Worm (Caenorhabditis elegans) whole organism, mixed stage, embryonic: Measurements from ENCODE around the gene scav-4.
A peak's percentile ranks its signal among the peaks of the same experiment; 100 is the strongest.

ENCODE experiments used
- M03D4.4 ChIP-seq: sonication (generic microtip); optimal IDR thresholded peaks from 2 replicates; lab custom pipeline; 2017; ENCODE audit warnings: mild to moderate bottlenecking, missing genetic modification characterization, missing compliant biosample characterization
- blmp-1 ChIP-seq: fragments of 150-350 bp; optimal IDR thresholded peaks from 2 replicates; lab custom pipeline; 2014; ENCODE audit warnings: missing biosample characterization, missing genetic modification characterization
- ceh-39 ChIP-seq: fragments of 150-350 bp; optimal IDR thresholded peaks from 2 replicates; lab custom pipeline; 2014; ENCODE audit warnings: missing biosample characterization, missing genetic modification characterization
- ceh-43 ChIP-seq: fragments of 200-800 bp; sonication (Bioruptor generic); optimal IDR thresholded peaks from 2 replicates; lab custom pipeline; 2018; ENCODE audit warnings: mild to moderate bottlenecking, missing genetic modification characterization, moderate library complexity, missing compliant biosample characterization
- ceh-83 ChIP-seq: fragments of 200-800 bp; sonication (Bioruptor generic); optimal IDR thresholded peaks from 2 replicates; lab custom pipeline; 2018; ENCODE audit warnings: mild to moderate bottlenecking, missing genetic modification characterization, missing compliant biosample characterization
- ces-1 ChIP-seq: fragments of 150-350 bp; optimal IDR thresholded peaks from 2 replicates; lab custom pipeline; 2014; ENCODE audit warnings: missing biosample characterization, missing genetic modification reagents, missing genetic modification characterization
- cnd-1 ChIP-seq: fragments of 200-800 bp; sonication (Bioruptor generic); optimal IDR thresholded peaks from 2 replicates; lab custom pipeline; 2018; ENCODE audit warnings: mild to moderate bottlenecking, missing genetic modification characterization, missing compliant biosample characterization
- drap-1 ChIP-seq: fragments of 200-800 bp; sonication (Bioruptor generic); optimal IDR thresholded peaks from 3 replicates; lab custom pipeline; 2018; ENCODE audit warnings: mild to moderate bottlenecking, missing genetic modification characterization, missing compliant biosample characterization
- elt-1 ChIP-seq: sonication (generic microtip); optimal IDR thresholded peaks from 2 replicates; lab custom pipeline; 2017; ENCODE audit warnings: missing genetic modification characterization, mild to moderate bottlenecking, missing compliant biosample characterization, antibody characterized with exemption, moderate library complexity, borderline replicate concordance; ENCODE audit not compliant: insufficient read depth
- elt-3 ChIP-seq: fragments of 150-350 bp; optimal IDR thresholded peaks from 2 replicates; lab custom pipeline; 2014; ENCODE audit warnings: missing biosample characterization, missing genetic modification characterization
- ham-2 ChIP-seq: fragments of 200-800 bp; sonication (Bioruptor generic); optimal IDR thresholded peaks from 2 replicates; lab custom pipeline; 2018; ENCODE audit warnings: mild to moderate bottlenecking, missing genetic modification characterization, missing compliant biosample characterization
- hlh-1 ChIP-seq: fragments of 150-350 bp; optimal IDR thresholded peaks from 2 replicates; lab custom pipeline; 2014; ENCODE audit warnings: missing biosample characterization, missing genetic modification reagents, missing genetic modification characterization
- lin-13 ChIP-seq: fragments of 150-350 bp; optimal IDR thresholded peaks from 2 replicates; lab custom pipeline; 2014; ENCODE audit warnings: missing biosample characterization, missing genetic modification characterization
- lin-32 ChIP-seq: fragments of 200-800 bp; sonication (Bioruptor generic); optimal IDR thresholded peaks from 2 replicates; lab custom pipeline; 2018; ENCODE audit warnings: mild to moderate bottlenecking, missing genetic modification characterization, missing compliant biosample characterization
- lsy-2 ChIP-seq: fragments of 150-350 bp; optimal IDR thresholded peaks from 2 replicates; lab custom pipeline; 2014; ENCODE audit warnings: missing biosample characterization, missing genetic modification characterization
- mab-5 ChIP-seq: fragments of 150-350 bp; optimal IDR thresholded peaks from 2 replicates; lab custom pipeline; 2014; ENCODE audit warnings: missing biosample characterization, missing genetic modification characterization
- nhr-12 ChIP-seq: fragments of 150-350 bp; optimal IDR thresholded peaks from 2 replicates; lab custom pipeline; 2014; ENCODE audit warnings: missing biosample characterization, missing genetic modification characterization
- nhr-2 ChIP-seq: fragments of 150-350 bp; optimal IDR thresholded peaks from 2 replicates; lab custom pipeline; 2014; ENCODE audit warnings: missing biosample characterization, missing genetic modification characterization
- nhr-28 ChIP-seq: fragments of 150-350 bp; optimal IDR thresholded peaks from 2 replicates; lab custom pipeline; 2014; ENCODE audit warnings: missing biosample characterization, missing genetic modification characterization
- nhr-76 ChIP-seq: sonication (generic microtip); optimal IDR thresholded peaks from 2 replicates; lab custom pipeline; 2017; ENCODE audit warnings: missing biosample characterization, missing genetic modification characterization
- pha-4 ChIP-seq: fragments of 150-350 bp; optimal IDR thresholded peaks from 2 replicates; lab custom pipeline; 2018; ENCODE audit warnings: missing biosample characterization, missing genetic modification reagents, missing genetic modification characterization
- sem-2 ChIP-seq: fragments of 200-800 bp; sonication (Bioruptor generic); optimal IDR thresholded peaks from 2 replicates; lab custom pipeline; 2018; ENCODE audit warnings: mild to moderate bottlenecking, missing genetic modification characterization, missing compliant biosample characterization
- snpc-4 ChIP-seq: fragments of 150-350 bp; optimal IDR thresholded peaks from 2 replicates; lab custom pipeline; 2014; ENCODE audit warnings: missing biosample characterization, missing genetic modification characterization
- tbx-8 ChIP-seq: fragments of 200-800 bp; sonication (Bioruptor generic); optimal IDR thresholded peaks from 2 replicates; lab custom pipeline; 2018; ENCODE audit warnings: mild to moderate bottlenecking, missing genetic modification characterization, moderate library complexity, missing compliant biosample characterization
- unc-120 ChIP-seq: sonication (generic microtip); optimal IDR thresholded peaks from 2 replicates; lab custom pipeline; 2017; ENCODE audit warnings: missing genetic modification characterization, missing compliant biosample characterization; ENCODE audit not compliant: poor library complexity, severe bottlenecking
- unc-39 ChIP-seq: fragments of 150-350 bp; optimal IDR thresholded peaks from 2 replicates; lab custom pipeline; 2014; ENCODE audit warnings: missing biosample characterization, missing genetic modification characterization
- zip-8 ChIP-seq: fragments of 150-350 bp; optimal IDR thresholded peaks from 2 replicates; lab custom pipeline; 2014; ENCODE audit warnings: missing biosample characterization, missing genetic modification characterization
- ztf-11 ChIP-seq: fragments of 150-350 bp; optimal IDR thresholded peaks from 2 replicates; lab custom pipeline; 2014; ENCODE audit warnings: missing biosample characterization, missing genetic modification characterization

scav-4 gene

DNA sequence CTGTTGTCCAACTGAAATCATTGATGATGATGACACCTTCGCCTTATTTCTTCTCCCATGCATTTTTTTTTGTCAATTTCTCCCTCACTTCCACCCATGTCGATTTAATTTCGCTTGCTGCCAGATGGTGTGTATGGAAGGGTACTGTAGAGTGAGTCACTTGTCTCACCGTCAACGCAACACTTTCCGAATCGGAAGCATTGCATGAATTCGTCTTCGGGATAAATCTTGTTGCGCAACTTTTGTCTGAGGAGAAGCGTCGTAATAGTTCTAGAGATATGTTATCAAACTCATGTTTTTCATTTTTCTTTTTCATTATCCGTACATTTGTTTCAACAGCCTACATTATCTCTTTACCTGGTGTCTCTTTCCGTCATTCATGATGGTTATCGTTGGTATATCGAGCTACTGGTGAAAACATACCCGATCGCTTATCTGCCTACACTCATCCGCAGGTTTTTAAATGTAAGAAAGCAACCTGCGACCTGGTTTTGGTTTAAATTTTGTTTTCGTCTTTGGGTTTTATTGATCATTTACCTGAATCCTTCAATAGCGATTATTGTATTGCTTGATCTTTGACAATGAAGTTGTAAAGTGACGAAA lies 23.0 kb downstream of the scav-4 start:
- TF ChIP-seq drap-1, result no peak
- TF ChIP-seq zip-8, result peak; percentile 86
- TF ChIP-seq elt-1 (tag; lab: Kevin White, UChicago), result peak; percentile 91
- TF ChIP-seq ham-2, result peak; percentile 28
- TF ChIP-seq ceh-83, result no peak
- no peak for TF ChIP-seq nhr-28 (tag; lab: Kevin White, UChicago)
- TF ChIP-seq tbx-8, result no peak
- TF ChIP-seq lin-32, result no peak

DNA sequence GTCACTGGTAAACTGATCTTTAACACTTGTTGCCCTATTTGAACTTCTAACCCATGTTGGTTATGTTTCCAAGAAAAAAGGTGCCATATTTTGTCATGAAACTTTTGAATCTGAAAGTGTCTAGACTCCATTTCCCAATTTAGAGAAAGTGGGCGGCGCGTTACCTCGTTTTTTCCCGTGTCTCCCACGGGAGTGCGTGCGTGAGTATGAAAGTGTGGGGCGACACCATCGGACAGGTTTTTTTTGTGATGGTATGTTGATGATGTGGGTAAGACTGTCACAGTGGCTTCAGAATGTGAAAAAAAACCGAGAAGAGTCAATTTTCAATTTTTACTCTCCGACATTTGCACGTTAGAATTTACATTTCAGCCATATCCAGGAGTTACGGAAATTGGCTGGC lies 24.2 kb downstream of the scav-4 start:
- TF ChIP-seq cnd-1 (tag; lab: Kevin White, UChicago) (no peak), nhr-2 (tag; lab: Kevin White, UChicago) (no peak), lin-13 (tag; lab: Kevin White, UChicago) (no peak), ces-1 (no peak), ztf-11 (tag; lab: Kevin White, UChicago) (no peak), snpc-4 (tag; lab: Kevin White, UChicago) (no peak), hlh-1 (tag; lab: Kevin White, UChicago) (no peak), elt-1 (tag; lab: Kevin White, UChicago) (no peak), zip-8 (no peak), pha-4 (no peak), ceh-39 (tag; lab: Kevin White, UChicago) (no peak), nhr-76 (tag; lab: Kevin White, UChicago) (no peak)

DNA sequence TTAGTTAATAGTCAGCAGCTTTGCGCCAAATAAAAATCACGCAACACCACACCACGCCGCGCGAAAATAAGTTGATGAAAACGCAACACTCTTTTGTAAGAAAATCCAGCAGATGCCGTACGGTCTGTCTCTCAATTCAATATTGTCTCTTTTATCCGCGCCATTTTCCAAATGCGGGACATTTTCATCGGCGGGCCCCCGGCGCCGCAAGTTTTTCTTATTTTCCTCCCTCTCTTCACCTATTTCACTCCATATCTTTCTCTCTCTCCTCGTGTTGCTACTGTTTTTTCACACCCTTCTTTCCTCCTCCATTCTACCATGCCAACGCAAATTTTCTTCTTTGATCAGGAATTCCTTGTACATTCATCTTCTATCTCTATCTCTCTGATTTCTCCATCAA lies 24.8 kb downstream of the scav-4 start:
- TF ChIP-seq lin-13 (tag; lab: Kevin White, UChicago) (no peak), lin-32 (no peak), nhr-2 (tag; lab: Kevin White, UChicago) (no peak)

DNA sequence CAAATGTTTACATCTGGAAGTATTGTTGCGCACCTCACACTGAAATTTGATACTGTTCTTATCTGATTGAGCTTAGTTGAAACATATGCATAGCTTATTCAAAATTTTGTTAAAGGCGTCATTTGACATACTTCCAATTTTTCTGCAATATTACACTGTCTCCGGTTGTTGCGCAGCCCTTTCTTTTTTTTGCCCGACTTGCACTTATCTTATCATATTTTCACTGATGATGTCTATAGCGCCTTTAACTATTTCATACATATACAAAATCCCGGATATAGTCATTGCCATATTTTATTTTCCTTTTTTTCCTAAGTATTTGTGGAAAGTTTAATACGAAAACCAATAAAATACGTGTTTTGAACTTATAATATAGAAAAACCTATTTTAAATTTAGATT lies 25.2 kb downstream of the scav-4 start:
- TF ChIP-seq tbx-8, result no peak
- TF ChIP-seq elt-3, result no peak
- TF ChIP-seq M03D4.4 (tag; lab: Kevin White, UChicago), result no peak
- TF ChIP-seq nhr-12 (tag; lab: Kevin White, UChicago), result no peak
- no peak for TF ChIP-seq zip-8
- no peak for TF ChIP-seq elt-1 (tag; lab: Kevin White, UChicago)
- TF ChIP-seq blmp-1 (tag; lab: Kevin White, UChicago), result no peak
- no peak for TF ChIP-seq sem-2 (GFP tag; lab: Kevin White, UChicago)
- TF ChIP-seq lin-32, result no peak
- no peak for TF ChIP-seq ces-1

DNA sequence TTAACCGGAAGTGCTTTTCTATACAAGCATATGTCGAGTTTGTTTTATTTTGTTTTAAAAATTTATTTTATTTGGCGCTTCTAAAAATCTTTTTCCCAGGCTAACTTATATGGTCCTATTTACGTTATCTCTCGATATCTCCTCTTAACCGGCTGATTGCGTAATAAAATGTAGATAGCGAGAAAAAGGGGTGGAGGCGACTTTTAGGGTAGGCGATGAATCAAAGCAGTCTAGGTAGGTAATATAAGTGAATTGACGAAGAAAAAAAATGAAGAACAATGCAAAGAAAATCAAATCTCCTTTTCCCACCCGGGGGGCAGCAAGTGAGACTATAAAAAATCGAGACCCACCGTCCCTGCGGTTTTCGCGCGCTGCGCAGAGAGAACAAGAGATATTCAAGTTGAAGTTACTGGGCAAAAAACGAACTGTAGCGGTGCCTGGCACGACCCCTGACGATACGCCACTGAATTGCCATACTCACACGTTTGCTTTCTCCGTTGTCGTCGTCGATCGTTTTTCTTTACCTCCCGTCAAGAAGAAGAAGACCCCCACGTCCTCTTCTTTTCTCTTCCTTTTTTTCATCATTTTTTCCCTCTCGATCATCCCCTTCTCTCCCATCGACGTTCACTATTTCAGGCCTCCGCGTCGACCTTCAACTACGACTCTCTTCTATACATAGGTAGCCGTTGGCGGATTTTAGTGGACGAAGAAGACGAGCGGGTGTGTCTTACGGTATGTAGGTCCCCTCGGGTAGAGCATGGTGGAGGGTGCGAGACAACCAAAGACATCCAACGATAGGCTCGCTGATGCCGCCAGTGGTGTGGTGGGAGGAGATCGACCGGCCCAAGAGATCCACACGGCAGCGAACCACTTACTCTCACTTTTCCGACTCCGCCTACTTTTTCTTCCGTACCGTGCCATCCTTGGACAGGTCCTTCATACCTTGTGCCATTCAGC lies 26.6 kb downstream of the scav-4 start, which contains the start of gene nhr-25:
nhr-25 (plus strand) TSS at position 637 of the 957 bp plus-strand sequence.
- no peak for TF ChIP-seq ztf-11 (tag; lab: Kevin White, UChicago)
- TF ChIP-seq drap-1, result no peak
- no peak for TF ChIP-seq mab-5 (tag; lab: Kevin White, UChicago)
- no peak for TF ChIP-seq nhr-2 (tag; lab: Kevin White, UChicago)
- no peak for TF ChIP-seq snpc-4 (tag; lab: Kevin White, UChicago)
- no peak for TF ChIP-seq ham-2
- no peak for TF ChIP-seq cnd-1 (tag; lab: Kevin White, UChicago)
- no peak for TF ChIP-seq ceh-43 (GFP tag; lab: Kevin White, UChicago)
- no peak for TF ChIP-seq unc-120 (tag; lab: Kevin White, UChicago)
- TF ChIP-seq elt-3, result no peak
- TF ChIP-seq lsy-2, result peak; percentile 62
- no peak for TF ChIP-seq ces-1
- TF ChIP-seq elt-1 (tag; lab: Kevin White, UChicago), result peak; percentile 34
- TF ChIP-seq unc-39, result no peak
- peak; percentile 52 for TF ChIP-seq zip-8
- no peak for TF ChIP-seq lin-32
- no peak for TF ChIP-seq sem-2 (GFP tag; lab: Kevin White, UChicago)
